Worm (Caenorhabditis elegans) whole organism, L2 larva: ENCODE data around the gene T25D1.3.

ENCODE experiments used
- lin-13 ChIP-seq: fragments of 150-350 bp; optimal IDR thresholded peaks from 2 replicates; lab custom pipeline; 2014; ENCODE audit warnings: missing biosample characterization, missing genetic modification reagents, missing genetic modification characterization
- nhr-237 ChIP-seq: fragments of 150-350 bp; optimal IDR thresholded peaks from 2 replicates; lab custom pipeline; 2014; ENCODE audit warnings: missing biosample characterization, missing genetic modification characterization

ce11 chrX:16525632-16526031, 20.2 kb downstream of the T25D1.3 start:
- no peak for TF ChIP-seq nhr-237 (tag; lab: Kevin White, UChicago)
- TF ChIP-seq lin-13, result no peak
